Worm (Caenorhabditis elegans) whole organism, L4 larva: ENCODE data around the gene pot-1.
A peak's percentile ranks its signal among the peaks of the same experiment; 100 is the strongest.

Experiments used
- F10B5.3 ChIP-seq: sonication (generic microtip); optimal IDR thresholded peaks from 2 replicates; lab custom pipeline; 2016; ENCODE audit warnings: mild to moderate bottlenecking, missing genetic modification characterization, missing compliant biosample characterization
- F49E8.2 ChIP-seq: sonication (generic microtip); optimal IDR thresholded peaks from 2 replicates; lab custom pipeline; 2016; ENCODE audit warnings: missing compliant biosample characterization, mild to moderate bottlenecking, missing genetic modification characterization, borderline replicate concordance
- R02D3.7 ChIP-seq: fragments of 150-350 bp; sonication (generic microtip); optimal IDR thresholded peaks from 3 replicates; lab custom pipeline; 2014; ENCODE audit warnings: missing biosample characterization, missing genetic modification characterization
- T20F7.1 ChIP-seq: fragments of 200-800 bp; sonication (Bioruptor generic); optimal IDR thresholded peaks from 2 replicates; lab custom pipeline; 2018; ENCODE audit warnings: mild to moderate bottlenecking, missing genetic modification characterization, missing compliant biosample characterization
- T26A8.4 ChIP-seq: fragments of 200-800 bp; sonication (Bioruptor generic); IDR thresholded peaks from 2 replicates; pipeline ENCODE4 v1.3.6; 2022; ENCODE audit warnings: missing genetic modification characterization, missing compliant biosample characterization
- Y105C5A.15 ChIP-seq: fragments of 200-800 bp; sonication (Bioruptor generic); IDR thresholded peaks from 2 replicates; pipeline ENCODE4 v1.3.6; 2022; ENCODE audit warnings: missing genetic modification characterization, missing compliant biosample characterization
- Y48G9A.11 ChIP-seq: fragments of 200-800 bp; sonication (Bioruptor generic); IDR thresholded peaks from 2 replicates; pipeline ENCODE4 v1.3.6; 2022; ENCODE audit warnings: missing genetic modification reagents, missing genetic modification characterization, missing compliant biosample characterization
- Y75B8A.6 ChIP-seq: fragments of 200-800 bp; sonication (Bioruptor generic); IDR thresholded peaks from 2 replicates; pipeline ENCODE4 v1.3.6; 2022; ENCODE audit warnings: missing genetic modification reagents, missing genetic modification characterization, missing compliant biosample characterization
- ZK546.5 ChIP-seq, 2 experiments: sonication (generic microtip); optimal IDR thresholded peaks; 2 replicates each; lab custom pipeline; 2017; ENCODE audit warnings: missing biosample characterization in 2 of 2, missing genetic modification characterization in 2 of 2
- arid-1 ChIP-seq: fragments of 200-800 bp; sonication (Bioruptor generic); conservative IDR thresholded peaks from 2 replicates; pipeline ENCODE4 v1.3.6; 2022; ENCODE audit warnings: missing genetic modification reagents, missing genetic modification characterization, missing compliant biosample characterization
- attf-4 ChIP-seq: sonication (generic microtip); optimal IDR thresholded peaks from 3 replicates; lab custom pipeline; 2017; ENCODE audit warnings: missing biosample characterization, missing genetic modification characterization
- ceh-28 ChIP-seq: fragments of 150-350 bp; optimal IDR thresholded peaks from 2 replicates; lab custom pipeline; 2014; ENCODE audit warnings: missing biosample characterization, missing genetic modification reagents, missing genetic modification characterization
- ceh-32 ChIP-seq: sonication (generic microtip); optimal IDR thresholded peaks from 2 replicates; lab custom pipeline; 2016; ENCODE audit warnings: mild to moderate bottlenecking, missing genetic modification characterization, missing compliant biosample characterization; ENCODE audit not compliant: poor library complexity
- ces-1 ChIP-seq: fragments of 150-350 bp; sonication (generic microtip); optimal IDR thresholded peaks from 4 replicates; lab custom pipeline; 2014; ENCODE audit warnings: missing biosample characterization, missing genetic modification reagents, missing genetic modification characterization
- daf-12 ChIP-seq: fragments of 150-350 bp; optimal IDR thresholded peaks from 2 replicates; lab custom pipeline; 2014; ENCODE audit warnings: missing biosample characterization, missing genetic modification reagents, missing genetic modification characterization
- daf-19 ChIP-seq: fragments of 200-800 bp; sonication (Bioruptor generic); conservative IDR thresholded peaks from 2 replicates; pipeline ENCODE4 v1.3.6; 2022; ENCODE audit warnings: missing genetic modification characterization, missing compliant biosample characterization
- dmd-8 ChIP-seq: fragments of 200-800 bp; sonication (Bioruptor generic); IDR thresholded peaks from 2 replicates; pipeline ENCODE4 v1.3.6; 2022; ENCODE audit warnings: missing genetic modification characterization, missing compliant biosample characterization
- dmd-9 ChIP-seq: fragments of 200-800 bp; sonication (Bioruptor generic); IDR thresholded peaks from 2 replicates; pipeline ENCODE4 v1.3.6; 2022; ENCODE audit warnings: missing genetic modification reagents, missing genetic modification characterization, missing compliant biosample characterization
- dpl-1 ChIP-seq: fragments of 150-350 bp; optimal IDR thresholded peaks from 2 replicates; lab custom pipeline; 2014; ENCODE audit warnings: missing biosample characterization, missing genetic modification reagents, missing genetic modification characterization
- hif-1 ChIP-seq, 2 experiments: sonication (generic microtip); optimal IDR thresholded peaks; 2 replicates each; lab custom pipeline; 2016 to 2017; ENCODE audit warnings: missing compliant biosample characterization in 2 of 2, missing genetic modification characterization in 2 of 2, missing genetic modification reagents in 2 of 2, missing genotype in 2 of 2, mild to moderate bottlenecking in 1 of 2
- jun-1 ChIP-seq: fragments of 150-350 bp; optimal IDR thresholded peaks from 2 replicates; lab custom pipeline; 2014; ENCODE audit warnings: missing biosample characterization, missing genetic modification reagents, missing genetic modification characterization
- lin-1 ChIP-seq: fragments of 200-800 bp; sonication (Bioruptor generic); IDR thresholded peaks from 2 replicates; pipeline ENCODE4 v1.3.6; 2022; ENCODE audit warnings: missing genetic modification reagents, missing genetic modification characterization, missing compliant biosample characterization
- lin-13 ChIP-seq: fragments of 150-350 bp; optimal IDR thresholded peaks from 2 replicates; lab custom pipeline; 2014; ENCODE audit warnings: missing biosample characterization, missing genetic modification reagents, missing genetic modification characterization
- lin-15B ChIP-seq: fragments of 150-350 bp; sonication (generic microtip); optimal IDR thresholded peaks from 3 replicates; lab custom pipeline; 2014; ENCODE audit warnings: missing biosample characterization, missing genetic modification characterization
- lin-29 ChIP-seq: fragments of 200-800 bp; sonication (Bioruptor generic); IDR thresholded peaks from 2 replicates; pipeline ENCODE4 v1.3.6; 2022; ENCODE audit warnings: missing genetic modification reagents, missing genetic modification characterization, missing compliant biosample characterization
- lin-38 ChIP-seq: fragments of 200-800 bp; sonication (Bioruptor generic); IDR thresholded peaks from 2 replicates; pipeline ENCODE4 v1.3.6; 2022; ENCODE audit warnings: missing genetic modification reagents, missing genetic modification characterization, missing compliant biosample characterization
- lin-39 ChIP-seq: fragments of 150-350 bp; optimal IDR thresholded peaks from 2 replicates; lab custom pipeline; 2014; ENCODE audit warnings: missing biosample characterization, missing genetic modification reagents, missing genetic modification characterization
- mdt-29 ChIP-seq: fragments of 200-800 bp; sonication (Bioruptor generic); IDR thresholded peaks from 2 replicates; pipeline ENCODE4 v1.3.6; 2022; ENCODE audit warnings: missing genetic modification reagents, missing genetic modification characterization, missing compliant biosample characterization
- mxl-2 ChIP-seq: fragments of 200-800 bp; sonication (Bioruptor generic); conservative IDR thresholded peaks from 2 replicates; pipeline ENCODE4 v1.3.6; 2022; ENCODE audit warnings: missing genetic modification reagents, missing genetic modification characterization, missing compliant biosample characterization
- nhr-11 ChIP-seq: fragments of 150-350 bp; optimal IDR thresholded peaks from 2 replicates; lab custom pipeline; 2014; ENCODE audit warnings: missing biosample characterization, missing genetic modification characterization
- nhr-237 ChIP-seq: sonication (generic microtip); optimal IDR thresholded peaks from 2 replicates; lab custom pipeline; 2017; ENCODE audit warnings: missing biosample characterization, missing genetic modification characterization
- nhr-25 ChIP-seq: sonication (generic microtip); optimal IDR thresholded peaks from 2 replicates; lab custom pipeline; 2017; ENCODE audit warnings: missing genetic modification characterization, mild to moderate bottlenecking, missing compliant biosample characterization, antibody characterized with exemption, moderate library complexity, borderline replicate concordance; ENCODE audit not compliant: insufficient read depth
- nhr-28 ChIP-seq: fragments of 150-350 bp; optimal IDR thresholded peaks from 2 replicates; lab custom pipeline; 2014; ENCODE audit warnings: missing biosample characterization, missing genetic modification characterization
- nhr-41 ChIP-seq: fragments of 200-800 bp; sonication (Bioruptor generic); IDR thresholded peaks from 2 replicates; pipeline ENCODE4 v1.3.6; 2022; ENCODE audit warnings: missing genetic modification reagents, missing genetic modification characterization, missing compliant biosample characterization
- nhr-6 ChIP-seq: fragments of 150-350 bp; optimal IDR thresholded peaks from 2 replicates; lab custom pipeline; 2014; ENCODE audit warnings: missing biosample characterization, missing genetic modification characterization
- nhr-76 ChIP-seq: fragments of 150-350 bp; optimal IDR thresholded peaks from 2 replicates; lab custom pipeline; 2014; ENCODE audit warnings: missing biosample characterization, missing genetic modification characterization
- pha-4 ChIP-seq, 2 experiments: fragments of 150-350 bp in 1 of 2; fragments of 200-800 bp in 1 of 2; sonication (Bioruptor generic) in 1 of 2; IDR thresholded peaks in 1 of 2; optimal IDR thresholded peaks in 1 of 2; 2 replicates each; pipeline versions ENCODE4 v1.3.6 to Lab custom; 2014 to 2022; ENCODE audit warnings: missing genetic modification characterization in 2 of 2, missing genetic modification reagents in 2 of 2, missing biosample characterization in 1 of 2, missing compliant biosample characterization in 1 of 2
- php-3 ChIP-seq: fragments of 200-800 bp; sonication (Bioruptor generic); IDR thresholded peaks from 2 replicates; pipeline ENCODE4 v1.3.6; 2022; ENCODE audit warnings: missing genetic modification reagents, missing genetic modification characterization, missing compliant biosample characterization
- rbr-2 ChIP-seq: sonication (generic microtip); optimal IDR thresholded peaks from 2 replicates; lab custom pipeline; 2016; ENCODE audit warnings: missing genotype, missing genetic modification characterization, missing compliant biosample characterization
- saeg-2 ChIP-seq: fragments of 200-800 bp; sonication (Bioruptor generic); IDR thresholded peaks from 2 replicates; pipeline ENCODE4 v1.3.6; 2022; ENCODE audit warnings: missing genetic modification reagents, missing genetic modification characterization, missing compliant biosample characterization
- sdz-12 ChIP-seq: fragments of 200-800 bp; sonication (Bioruptor generic); optimal IDR thresholded peaks from 2 replicates; lab custom pipeline; 2018; ENCODE audit warnings: mild to moderate bottlenecking, missing genetic modification characterization, missing compliant biosample characterization
- snpc-4 ChIP-seq: fragments of 150-350 bp; optimal IDR thresholded peaks from 2 replicates; lab custom pipeline; 2014; ENCODE audit warnings: missing biosample characterization, missing genetic modification characterization
- spr-3 ChIP-seq: fragments of 200-800 bp; sonication (Bioruptor generic); optimal IDR thresholded peaks from 2 replicates; lab custom pipeline; 2018; ENCODE audit warnings: mild to moderate bottlenecking, missing genetic modification characterization, missing compliant biosample characterization
- unc-130 ChIP-seq: sonication (generic microtip); optimal IDR thresholded peaks from 2 replicates; lab custom pipeline; 2016; ENCODE audit warnings: missing genetic modification reagents, missing genetic modification characterization, missing compliant biosample characterization
- zfp-3 ChIP-seq: fragments of 200-800 bp; sonication (Bioruptor generic); conservative IDR thresholded peaks from 2 replicates; pipeline ENCODE4 v1.3.6; 2022; ENCODE audit warnings: missing genetic modification reagents, missing genetic modification characterization, missing compliant biosample characterization
- zip-11 ChIP-seq: fragments of 200-800 bp; sonication (Bioruptor generic); IDR thresholded peaks from 2 replicates; pipeline ENCODE4 v1.3.6; 2022; ENCODE audit warnings: missing genetic modification characterization, missing compliant biosample characterization
- zip-2 ChIP-seq: fragments of 150-350 bp; optimal IDR thresholded peaks from 2 replicates; lab custom pipeline; 2014; ENCODE audit warnings: missing biosample characterization, missing genetic modification characterization

Gene pot-1

DNA sequence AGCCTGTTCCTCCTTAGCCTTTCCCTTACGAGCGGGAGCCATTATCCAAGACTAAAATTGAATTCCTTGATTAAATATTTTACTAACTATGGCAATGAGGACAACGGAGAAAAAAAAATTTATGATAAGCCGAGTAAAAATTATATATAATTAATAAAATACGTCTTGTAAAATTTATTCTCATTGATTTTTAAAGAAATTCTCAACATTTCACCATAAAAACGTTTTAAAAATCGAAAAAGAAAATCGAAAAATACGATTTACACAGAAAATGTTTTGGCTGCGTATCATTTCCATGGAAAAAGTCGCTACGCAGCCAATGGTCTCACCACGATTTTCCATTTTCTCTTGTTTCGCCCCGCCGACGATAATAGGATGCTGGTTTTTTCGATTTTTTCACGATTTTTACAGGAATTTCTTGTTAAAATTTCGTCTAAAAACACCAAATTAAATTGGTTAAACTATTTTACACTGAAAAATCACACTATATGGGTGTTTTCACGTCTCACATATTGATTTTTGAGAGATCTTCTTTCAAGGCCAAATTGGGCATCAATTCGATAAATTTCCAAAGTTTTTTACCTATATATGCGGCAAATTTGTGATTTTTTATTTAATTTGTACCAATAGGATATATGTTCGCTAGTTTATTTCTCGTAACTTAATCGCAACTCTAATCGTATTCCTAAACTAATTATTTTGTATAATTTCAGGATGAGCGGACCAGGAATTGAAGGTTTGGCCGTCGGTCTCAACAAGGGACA is 46.2 kb upstream of the pot-1 start, which contains the start of the genes rps-14 and rpl-36 (continued):
- TF ChIP-seq dmd-9 (GFP tag; lab: Robert Waterston, UW), result no peak
- peak; percentile 17 for TF ChIP-seq snpc-4 (tag; lab: Kevin White, UChicago)
- no peak for TF ChIP-seq mxl-2 (GFP tag; lab: Robert Waterston, UW)
- no peak for TF ChIP-seq lin-39 (tag; lab: Kevin White, UChicago)
- TF ChIP-seq arid-1 (GFP tag; lab: Robert Waterston, UW), result 0 out of 2 replicates have a peak, but pooled peaks have one; percentile 28
- TF ChIP-seq nhr-76 (tag; lab: Kevin White, UChicago), result no peak

DNA sequence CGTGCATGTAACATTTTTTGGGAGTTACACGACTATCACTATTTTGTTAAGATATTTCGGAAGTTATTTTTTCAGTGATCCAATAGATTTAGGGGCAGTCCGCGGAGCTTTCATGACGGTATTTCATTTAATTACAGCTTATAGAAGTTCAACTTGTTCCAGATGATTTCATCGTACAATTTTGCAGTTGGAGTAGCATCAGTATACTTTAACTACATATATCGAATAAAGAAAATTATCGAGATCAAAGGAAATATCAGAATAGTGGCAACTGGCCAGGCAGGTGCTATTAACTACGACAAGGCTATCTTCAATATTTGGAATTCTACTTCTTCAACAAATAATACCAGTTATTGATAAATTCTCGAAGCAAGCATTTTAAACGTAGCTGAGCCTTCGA is 45.0 kb upstream of the pot-1 start:
- TF ChIP-seq ceh-28, result no peak
- no peak for TF ChIP-seq nhr-11 (tag; lab: Kevin White, UChicago)
- no peak for TF ChIP-seq daf-12 (tag; lab: Kevin White, UChicago)
- no peak for TF ChIP-seq zip-2 (tag; lab: Kevin White, UChicago)
- no peak for TF ChIP-seq ZK546.5 (tag; optimal IDR thresholded peaks at IDR 0.05; lab: Kevin White, UChicago)
- TF ChIP-seq zfp-3, result no peak
- TF ChIP-seq Y48G9A.11 (GFP tag; lab: Robert Waterston, UW), result peak; percentile 39; the same call in 1 of the 2 replicates
- TF ChIP-seq R02D3.7 (tag; lab: Kevin White, UChicago), result no peak
- TF ChIP-seq sdz-12 (GFP tag; lab: Kevin White, UChicago), result no peak
- no peak for TF ChIP-seq Y75B8A.6 (GFP tag; lab: Robert Waterston, UW)
- TF ChIP-seq ces-1, result no peak
- 0 out of 2 replicates have a peak, but pooled peaks have one; percentile 41 for TF ChIP-seq Y105C5A.15 (GFP tag; lab: Robert Waterston, UW)
- no peak for TF ChIP-seq ceh-32 (tag; lab: Kevin White, UChicago)
- no peak for TF ChIP-seq jun-1 (tag; lab: Kevin White, UChicago)
- no peak for TF ChIP-seq lin-29 (GFP tag; lab: Robert Waterston, UW)
- TF ChIP-seq T26A8.4 (GFP tag; lab: Robert Waterston, UW), result no peak
- 0 out of 2 replicates have a peak, but pooled peaks have one; percentile 40 for TF ChIP-seq daf-19
- TF ChIP-seq nhr-237, result no peak
- peak; percentile 48 for TF ChIP-seq lin-38
- TF ChIP-seq nhr-6 (tag; lab: Kevin White, UChicago), result no peak
- TF ChIP-seq attf-4 (tag; lab: Kevin White, UChicago), result no peak
- TF ChIP-seq lin-15B, result no peak
- TF ChIP-seq hif-1 (tag; optimal IDR thresholded peaks at IDR 0.05; lab: Kevin White, UChicago), result no peak
- TF ChIP-seq F10B5.3, result no peak
- TF ChIP-seq nhr-28 (tag; lab: Kevin White, UChicago), result no peak
- TF ChIP-seq mdt-29 (GFP tag; lab: Robert Waterston, UW), result no peak
- TF ChIP-seq pha-4 (GFP tag; IDR thresholded peaks at IDR 0.05; lab: Robert Waterston, UW), result peak; percentile 16; the same call in 1 of the 2 replicates
- TF ChIP-seq pha-4 (tag; optimal IDR thresholded peaks at IDR 0.05; lab: Kevin White, UChicago), result no peak
- TF ChIP-seq nhr-25 (tag; lab: Kevin White, UChicago), result no peak
- TF ChIP-seq unc-130 (GFP tag; lab: Kevin White, UChicago), result no peak
- no peak for TF ChIP-seq rbr-2 (tag; lab: Kevin White, UChicago)
- no peak for TF ChIP-seq zip-11 (GFP tag; lab: Robert Waterston, UW)
- no peak for TF ChIP-seq saeg-2 (GFP tag; lab: Robert Waterston, UW)
- TF ChIP-seq lin-13 (GFP tag; lab: Kevin White, UChicago), result no peak
- TF ChIP-seq T20F7.1 (GFP tag; lab: Kevin White, UChicago), result no peak
- TF ChIP-seq lin-1 (GFP tag; lab: Robert Waterston, UW), result 0 out of 2 replicates have a peak, but pooled peaks have one; percentile 35
- no peak for TF ChIP-seq dpl-1
- TF ChIP-seq dmd-8 (GFP tag; lab: Robert Waterston, UW), result no peak
- no peak for TF ChIP-seq nhr-41 (GFP tag; lab: Robert Waterston, UW)
- no peak for TF ChIP-seq spr-3 (GFP tag; lab: Kevin White, UChicago)
- TF ChIP-seq snpc-4 (tag; lab: Kevin White, UChicago), result no peak
- 0 out of 2 replicates have a peak, but pooled peaks have one; percentile 28 for TF ChIP-seq php-3
- peak; percentile 65 for TF ChIP-seq F49E8.2 (tag; lab: Kevin White, UChicago)
